Fruit fly (Drosophila melanogaster): ENCODE results near the gene CG18249.

Gene CG18249

dm6 chr3R:8256040-8256439 lies 36.1 kb downstream of the CG18249 start (continued):
- TF ChIP-seq fd96Cb (tag; optimal IDR thresholded peaks at IDR 0.05) (peak; percentile 27), CG7839 (tag; optimal IDR thresholded peaks at IDR 0.05) (peak; percentile 59), D19B (GFP tag; optimal IDR thresholded peaks at IDR 0.05) (no peak), CG11695 (GFP tag; IDR thresholded peaks at IDR 0.05) (peak; percentile 42; the same call in 1 of the 3 replicates), CG9727 (GFP tag; optimal IDR thresholded peaks at IDR 0.05) (peak; percentile 23), Hmr (GFP tag; optimal IDR thresholded peaks at IDR 0.05) (peak; percentile 58), CG10267 (tag; optimal IDR thresholded peaks at IDR 0.05) (no peak), CG9932 (GFP tag; IDR thresholded peaks at IDR 0.05) (peak; percentile 17; the same call in 1 of the 2 replicates), CG34224 (GFP tag; IDR thresholded peaks at IDR 0.05; ENCODE audit: partially characterized antibody) (no peak), CG2120 (GFP tag; optimal IDR thresholded peaks at IDR 0.05) (peak; percentile 61), lab (GFP tag; optimal IDR thresholded peaks at IDR 0.05) (peak; percentile 54), seq (GFP tag; IDR thresholded peaks at IDR 0.05) (no peak), CG17802 (tag; optimal IDR thresholded peaks at IDR 0.05) (no peak), ERR (GFP tag; optimal IDR thresholded peaks at IDR 0.05) (no peak), lola (GFP tag; optimal IDR thresholded peaks at IDR 0.05) (no peak), CG13775 (GFP tag; optimal IDR thresholded peaks at IDR 0.05) (no peak), odd (GFP tag; optimal IDR thresholded peaks at IDR 0.05) (no peak), CG3281 (GFP tag; optimal IDR thresholded peaks at IDR 0.05) (peak; percentile 45), tin (GFP tag; optimal IDR thresholded peaks at IDR 0.05) (peak; percentile 1), CG10543 (GFP tag; optimal IDR thresholded peaks at IDR 0.05) (no peak), CG1233 (GFP tag; optimal IDR thresholded peaks at IDR 0.05) (peak; percentile 27), CG18262 (tag; optimal IDR thresholded peaks at IDR 0.05) (peak; percentile 6), HmgZ (tag; optimal IDR thresholded peaks at IDR 0.05) (peak; percentile 2), CG9817 (tag; optimal IDR thresholded peaks at IDR 0.05) (peak; percentile 26), Elba2 (GFP tag; optimal IDR thresholded peaks at IDR 0.05) (no peak), CG7987 (GFP tag; optimal IDR thresholded peaks at IDR 0.05) (no peak), CG17385 (GFP tag; optimal IDR thresholded peaks at IDR 0.05) (peak; percentile 25), dysf (GFP tag; IDR thresholded peaks at IDR 0.05) (peak; percentile 53; the same call in 2 of the 3 replicates), CG4404 (GFP tag; IDR thresholded peaks at IDR 0.05) (0 out of 2 replicates have a peak, but pooled peaks have one; percentile 17), CG6813 (GFP tag; optimal IDR thresholded peaks at IDR 0.05) (peak; percentile 10), ac (GFP tag; optimal IDR thresholded peaks at IDR 0.05) (no peak), CG17359 (tag; optimal IDR thresholded peaks at IDR 0.05) (peak; percentile 19), sqz (GFP tag; optimal IDR thresholded peaks at IDR 0.05) (no peak), CG13296 (GFP tag; optimal IDR thresholded peaks at IDR 0.05) (peak; percentile 34), Meics (GFP tag; optimal IDR thresholded peaks at IDR 0.05) (peak; percentile 51), CG7357 (GFP tag; IDR thresholded peaks at IDR 0.05) (0 out of 3 replicates have a peak, but pooled peaks have one; percentile 31), Dfd (GFP tag; optimal IDR thresholded peaks at IDR 0.05) (no peak), cwo (GFP tag; optimal IDR thresholded peaks at IDR 0.05) (peak; percentile 41), CG18619 (GFP tag; optimal IDR thresholded peaks at IDR 0.05) (peak; percentile 14), Rfx (GFP tag; IDR thresholded peaks at IDR 0.05) (peak; percentile 53), CoRest (tag; optimal IDR thresholded peaks at IDR 0.05) (peak; percentile 43), CG6854 (GFP tag; optimal IDR thresholded peaks at IDR 0.05) (peak; percentile 4), CG8924 (tag; optimal IDR thresholded peaks at IDR 0.05) (peak; percentile 24), Pdp1 (GFP tag; optimal IDR thresholded peaks at IDR 0.05) (peak in 1 of 2 experiments; percentile 21), ranshi (GFP tag; IDR thresholded peaks at IDR 0.05) (0 out of 2 replicates have a peak, but pooled peaks have one; percentile 17), CG13624 (GFP tag; optimal IDR thresholded peaks at IDR 0.05) (peak; percentile 27), Xbp1 (GFP tag; optimal IDR thresholded peaks at IDR 0.05) (peak; percentile 9), CG30403 (GFP tag; optimal IDR thresholded peaks at IDR 0.05) (peak; percentile 44), caup (GFP tag; optimal IDR thresholded peaks at IDR 0.05; ENCODE audit: severe bottlenecking) (peak; percentile 31)
